Worm (Caenorhabditis elegans): ENCODE data around the gene C17F4.2.

DNA sequence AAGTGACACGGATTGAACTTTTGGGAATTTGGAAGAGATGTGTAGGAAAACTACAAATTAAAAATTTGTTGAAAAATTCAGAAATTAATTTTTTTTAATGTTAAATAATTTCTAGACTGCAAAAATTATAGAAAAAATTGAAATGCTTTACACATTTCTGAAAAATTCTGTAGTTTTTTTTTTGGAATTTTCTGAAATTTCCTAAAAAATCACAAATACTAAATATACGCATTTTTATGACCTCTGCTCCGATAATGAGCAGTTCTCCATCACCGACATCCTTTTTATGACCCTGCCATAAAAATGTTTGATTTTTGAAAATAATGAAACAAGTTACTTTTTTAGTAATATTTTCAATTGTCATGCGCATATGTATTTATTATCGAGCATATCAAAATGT lies 3.7 kb upstream of the C17F4.2 start:
- TF ChIP-seq unc-62 (GFP tag; optimal IDR thresholded peaks at IDR 0.05) (no peak), fkh-3 (tag; optimal IDR thresholded peaks at IDR 0.05) (no peak), ztf-6 (GFP tag; IDR thresholded peaks at IDR 0.05) (no peak), ama-1 (optimal IDR thresholded peaks at IDR 0.05) (no peak), ama-1 (GFP tag; optimal IDR thresholded peaks at IDR 0.05) (no peak), let-526 (GFP tag; IDR thresholded peaks at IDR 0.05) (no peak), snpc-4 (GFP tag; optimal IDR thresholded peaks at IDR 0.05) (no peak), snpc-4 (tag; optimal IDR thresholded peaks at IDR 0.05) (no peak), lin-35 (GFP tag; optimal IDR thresholded peaks at IDR 0.05) (no peak), ztf-26 (tag; optimal IDR thresholded peaks at IDR 0.05) (no peak), D2030.7 (GFP tag; IDR thresholded peaks at IDR 0.05) (no peak), K12H6.12 (tag; optimal IDR thresholded peaks at IDR 0.05) (no peak), ztf-25 (GFP tag; IDR thresholded peaks at IDR 0.05) (no peak)
